Fruit fly (Drosophila melanogaster): ENCODE data around the gene JMJD6.

JMJD6 gene

dm6 chr3R:22358810-22359209 is 3.4 kb downstream of the JMJD6 start (continued):
- TF ChIP-seq grau (tag; optimal IDR thresholded peaks at IDR 0.05) (peak; percentile 58), CG17361 (GFP tag; IDR thresholded peaks at IDR 0.05) (peak; percentile 83), org-1 (GFP tag; optimal IDR thresholded peaks at IDR 0.05) (peak; percentile 69), CG4360 (GFP tag; IDR thresholded peaks at IDR 0.05) (peak; percentile 61; the same call in 1 of the 2 replicates), z (GFP tag; IDR thresholded peaks at IDR 0.05) (no peak), CG34376 (GFP tag; optimal IDR thresholded peaks at IDR 0.05) (peak; percentile 1), Mad (GFP tag; optimal IDR thresholded peaks at IDR 0.05) (peak; percentile 52), vvl (GFP tag; IDR thresholded peaks at IDR 0.05) (peak; percentile 87), CG3163 (GFP tag; optimal IDR thresholded peaks at IDR 0.05) (no peak), Awh (GFP tag; IDR thresholded peaks at IDR 0.05) (peak; percentile 83), dmrt11E (tag; optimal IDR thresholded peaks at IDR 0.05) (peak; percentile 88), Sox102F (GFP tag; optimal IDR thresholded peaks at IDR 0.05) (peak; percentile 76), wek (GFP tag; optimal IDR thresholded peaks at IDR 0.05) (peak; percentile 58), CG18476 (GFP tag; optimal IDR thresholded peaks at IDR 0.05) (peak; percentile 84), sug (tag; optimal IDR thresholded peaks at IDR 0.05) (peak; percentile 18), BtbVII (GFP tag; optimal IDR thresholded peaks at IDR 0.05) (peak; percentile 46), tup (GFP tag; optimal IDR thresholded peaks at IDR 0.05) (peak; percentile 67), CG13775 (GFP tag; optimal IDR thresholded peaks at IDR 0.05) (peak; percentile 44), CG30431 (GFP tag; optimal IDR thresholded peaks at IDR 0.05) (peak; percentile 37), CG4328 (GFP tag; optimal IDR thresholded peaks at IDR 0.05) (peak; percentile 58), CG11723 (GFP tag; optimal IDR thresholded peaks at IDR 0.05) (peak; percentile 47), zf30C (GFP tag; optimal IDR thresholded peaks at IDR 0.05) (no peak), sqz (GFP tag; optimal IDR thresholded peaks at IDR 0.05) (peak; percentile 36), inv (GFP tag; IDR thresholded peaks at IDR 0.05; ENCODE audit: partially characterized antibody) (no peak), CG14965 (GFP tag; optimal IDR thresholded peaks at IDR 0.05; ENCODE audit: borderline replicate concordance) (peak; percentile 29), CG8089 (GFP tag; optimal IDR thresholded peaks at IDR 0.05) (peak; percentile 59), CG7271 (tag; optimal IDR thresholded peaks at IDR 0.05) (peak; percentile 82), en (GFP tag; optimal IDR thresholded peaks at IDR 0.05) (no peak), CG32767 (GFP tag; IDR thresholded peaks at IDR 0.05) (no peak; the same call in 1 of the 2 replicates), chn (GFP tag; optimal IDR thresholded peaks at IDR 0.05) (peak; percentile 53), kay (GFP tag; optimal IDR thresholded peaks at IDR 0.05) (no peak), slp2 (GFP tag; optimal IDR thresholded peaks at IDR 0.05) (no peak), Opbp (GFP tag; IDR thresholded peaks at IDR 0.05; ENCODE audit: partially characterized antibody) (no peak), CG6175 (GFP tag; IDR thresholded peaks at IDR 0.05) (0 out of 3 replicates have a peak, but pooled peaks have one; percentile 13), Stat92E (GFP tag; optimal IDR thresholded peaks at IDR 0.05) (peak in 1 of 3 experiments; percentile 15), CG4820 (GFP tag; optimal IDR thresholded peaks at IDR 0.05) (peak; percentile 79), danr (GFP tag; IDR thresholded peaks at IDR 0.05) (peak; percentile 58), cwo (GFP tag; optimal IDR thresholded peaks at IDR 0.05) (peak; percentile 54), ham (GFP tag; IDR thresholded peaks at IDR 0.05) (no peak), ac (GFP tag; optimal IDR thresholded peaks at IDR 0.05) (peak; percentile 57), Eip74EF (GFP tag; optimal IDR thresholded peaks at IDR 0.05) (peak in 1 of 2 experiments; percentile 52), Sin3A (optimal IDR thresholded peaks at IDR 0.05) (no peak), pan (optimal IDR thresholded peaks at IDR 0.05) (no peak), pan (GFP tag; optimal IDR thresholded peaks at IDR 0.05 in 1 of 2, IDR thresholded peaks at IDR 0.05 in 1 of 2) (peak in 1 of 2 experiments; percentile 85), peb (GFP tag; IDR thresholded peaks at IDR 0.05) (peak; percentile 44; the same call in 1 of the 2 replicates), CG2889 (GFP tag; IDR thresholded peaks at IDR 0.05) (peak; percentile 49; the same call in 1 of the 3 replicates), Hsf (GFP tag; optimal IDR thresholded peaks at IDR 0.05) (peak; percentile 51), CG9609 (GFP tag; optimal IDR thresholded peaks at IDR 0.05) (peak; percentile 23), E2f1 (GFP tag; IDR thresholded peaks at IDR 0.05) (peak; percentile 63), Hr3 (GFP tag; optimal IDR thresholded peaks at IDR 0.05) (peak; percentile 55), CG7357 (GFP tag; IDR thresholded peaks at IDR 0.05) (peak; percentile 35; the same call in 1 of the 3 replicates)

Measured in whole organism, embryonic.